Worm (Caenorhabditis elegans) whole organism, L4 larva: ENCODE data around the gene prx-14.
A peak's percentile ranks its signal among the peaks of the same experiment; 100 is the strongest.

ENCODE experiments used
- ces-1 ChIP-seq: fragments of 150-350 bp; sonication (generic microtip); optimal IDR thresholded peaks from 4 replicates; lab custom pipeline; 2014; ENCODE audit warnings: missing biosample characterization, missing genetic modification reagents, missing genetic modification characterization
- dmd-8 ChIP-seq: fragments of 200-800 bp; sonication (Bioruptor generic); IDR thresholded peaks from 2 replicates; pipeline ENCODE4 v1.3.6; 2022; ENCODE audit warnings: missing genetic modification characterization, missing compliant biosample characterization
- fkh-10 ChIP-seq: fragments of 150-350 bp; optimal IDR thresholded peaks from 2 replicates; lab custom pipeline; 2014; ENCODE audit warnings: missing biosample characterization, missing genetic modification reagents, missing genetic modification characterization
- lin-38 ChIP-seq: fragments of 200-800 bp; sonication (Bioruptor generic); IDR thresholded peaks from 2 replicates; pipeline ENCODE4 v1.3.6; 2022; ENCODE audit warnings: missing genetic modification reagents, missing genetic modification characterization, missing compliant biosample characterization
- lin-39 ChIP-seq: fragments of 150-350 bp; optimal IDR thresholded peaks from 2 replicates; lab custom pipeline; 2014; ENCODE audit warnings: missing biosample characterization, missing genetic modification reagents, missing genetic modification characterization
- nhr-10 ChIP-seq: fragments of 150-350 bp; optimal IDR thresholded peaks from 2 replicates; lab custom pipeline; 2014; ENCODE audit warnings: missing biosample characterization, missing genetic modification characterization
- nhr-25 ChIP-seq: sonication (generic microtip); optimal IDR thresholded peaks from 2 replicates; lab custom pipeline; 2017; ENCODE audit warnings: missing genetic modification characterization, mild to moderate bottlenecking, missing compliant biosample characterization, antibody characterized with exemption, moderate library complexity, borderline replicate concordance; ENCODE audit not compliant: insufficient read depth
- unc-39 ChIP-seq: sonication (generic microtip); optimal IDR thresholded peaks from 2 replicates; lab custom pipeline; 2017; ENCODE audit warnings: missing biosample characterization, missing genetic modification characterization

DNA sequence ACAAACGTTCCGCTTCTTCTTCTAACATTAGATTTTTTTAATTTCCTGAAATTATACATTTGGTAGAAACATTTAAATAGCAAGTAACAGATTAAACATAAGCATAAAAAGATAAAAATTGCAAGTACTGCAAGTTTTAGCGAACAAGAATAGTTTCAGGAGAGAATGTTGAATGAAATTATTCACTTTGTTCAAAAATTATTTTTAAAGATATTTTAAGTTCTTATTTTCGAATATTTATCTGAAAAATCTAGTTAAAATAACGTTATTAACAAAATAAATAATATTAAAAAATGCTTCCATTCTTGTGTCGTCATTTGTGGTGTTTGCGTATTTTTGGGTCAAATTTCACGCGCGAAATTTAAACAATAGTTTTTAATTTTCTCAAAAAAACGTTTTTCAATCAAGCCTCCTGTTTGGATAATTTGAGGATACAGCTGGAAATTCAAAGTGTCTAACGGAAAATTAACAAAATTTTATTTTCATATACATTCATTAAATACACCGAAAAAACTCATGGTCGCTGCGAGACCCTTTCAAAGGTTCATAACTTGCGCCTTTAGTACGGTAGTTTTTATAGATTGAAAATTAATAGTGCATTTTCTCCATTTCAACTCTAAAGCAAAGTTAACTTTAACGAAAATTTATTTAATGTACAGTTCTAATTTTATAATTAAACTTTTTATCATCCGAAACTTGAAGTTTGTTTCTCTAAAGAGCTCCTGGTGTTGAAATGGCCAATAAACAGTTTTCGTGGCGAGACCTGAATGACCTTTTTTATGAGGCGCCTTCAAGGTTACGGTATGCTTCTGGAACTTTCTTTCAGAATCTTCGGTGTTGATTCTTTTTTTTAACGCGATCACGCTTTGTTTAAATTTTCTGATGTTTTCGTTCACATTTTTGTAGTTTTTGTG, 40.4 kb upstream of the prx-14 start, which contains the start of gene skih-2:
- TF ChIP-seq nhr-10 (tag; lab: Kevin White, UChicago) (no peak), lin-38 (GFP tag; lab: Robert Waterston, UW) (peak; percentile 40), fkh-10 (GFP tag; lab: Kevin White, UChicago) (peak; percentile 8), lin-39 (tag; lab: Kevin White, UChicago) (no peak), dmd-8 (no peak), ces-1 (GFP tag; lab: Kevin White, UChicago) (no peak), unc-39 (tag; lab: Kevin White, UChicago) (no peak), nhr-25 (tag; lab: Kevin White, UChicago) (no peak)
